Fruit fly (Drosophila melanogaster): Measurements from ENCODE around the gene mTerf5.

mTerf5 gene

DNA sequence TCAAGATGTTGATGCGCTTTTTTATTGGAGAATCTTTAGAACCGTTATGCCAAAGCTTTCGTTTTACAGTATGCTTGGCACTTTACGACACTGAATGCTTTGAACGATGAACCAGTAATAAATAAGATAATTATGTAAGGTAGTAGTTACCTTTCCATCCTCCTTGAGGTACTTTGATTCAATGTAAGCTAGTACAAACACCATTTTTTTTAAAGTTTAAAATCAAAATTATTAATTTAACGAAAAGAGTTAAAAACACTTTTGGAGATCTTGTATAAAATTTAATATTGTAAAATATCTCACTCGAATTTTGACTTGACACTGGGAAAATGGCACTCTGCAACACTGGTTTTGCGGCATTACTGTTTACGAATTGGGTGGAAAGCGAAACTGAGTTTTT is 38.1 kb downstream of the mTerf5 start, which contains the start of the genes Arp5 and CG7208 (continued):
- TF ChIP-seq CG8089 (GFP tag; optimal IDR thresholded peaks at IDR 0.05) (no peak), Sry-β (GFP tag; optimal IDR thresholded peaks at IDR 0.05) (peak; percentile 73), CG14050 (GFP tag; IDR thresholded peaks at IDR 0.05) (0 out of 3 replicates have a peak, but pooled peaks have one; percentile 13), C15 (GFP tag; IDR thresholded peaks at IDR 0.05) (no peak), CG11504 (tag; optimal IDR thresholded peaks at IDR 0.05) (no peak), pum (GFP tag; optimal IDR thresholded peaks at IDR 0.05) (peak; percentile 48), BtbVII (GFP tag; optimal IDR thresholded peaks at IDR 0.05) (no peak), psq (GFP tag; optimal IDR thresholded peaks at IDR 0.05) (peak; percentile 91), Spps (tag; optimal IDR thresholded peaks at IDR 0.05) (peak; percentile 29), D (optimal IDR thresholded peaks at IDR 0.05) (no peak), D (GFP tag; optimal IDR thresholded peaks at IDR 0.05) (no peak), CG2678 (tag; optimal IDR thresholded peaks at IDR 0.05) (no peak), CG14710 (tag; optimal IDR thresholded peaks at IDR 0.05) (peak; percentile 86), Sox102F (GFP tag; optimal IDR thresholded peaks at IDR 0.05) (no peak), Hr3 (GFP tag; optimal IDR thresholded peaks at IDR 0.05) (peak; percentile 75), CG31441 (GFP tag; IDR thresholded peaks at IDR 0.05) (peak; percentile 73), CG16815 (GFP tag; optimal IDR thresholded peaks at IDR 0.05) (peak; percentile 55), Dad (GFP tag; optimal IDR thresholded peaks at IDR 0.05) (peak; percentile 36), CG10431 (GFP tag; optimal IDR thresholded peaks at IDR 0.05) (no peak), CG7556 (GFP tag; optimal IDR thresholded peaks at IDR 0.05) (peak; percentile 60), CG10979 (tag; optimal IDR thresholded peaks at IDR 0.05) (peak; percentile 53), Doc2 (GFP tag; IDR thresholded peaks at IDR 0.05) (no peak), CG9932 (GFP tag; IDR thresholded peaks at IDR 0.05) (peak; percentile 88), CG13287 (GFP tag; IDR thresholded peaks at IDR 0.05; ENCODE audit: partially characterized antibody) (peak; percentile 59), exex (tag; optimal IDR thresholded peaks at IDR 0.05) (no peak), CG7963 (GFP tag; IDR thresholded peaks at IDR 0.05; ENCODE audit: partially characterized antibody) (no peak), nom (GFP tag; optimal IDR thresholded peaks at IDR 0.05) (no peak), hth (optimal IDR thresholded peaks at IDR 0.05) (no peak), gsb (GFP tag; IDR thresholded peaks at IDR 0.05) (0 out of 2 replicates have a peak, but pooled peaks have one; percentile 8), Lpt (GFP tag; optimal IDR thresholded peaks at IDR 0.05) (no peak), CG11398 (GFP tag; optimal IDR thresholded peaks at IDR 0.05) (no peak), kay (GFP tag; optimal IDR thresholded peaks at IDR 0.05) (peak; percentile 43), CG14667 (GFP tag; IDR thresholded peaks at IDR 0.05) (no peak; the same call in 1 of the 2 replicates), bigmax (GFP tag; optimal IDR thresholded peaks at IDR 0.05) (no peak), CG6175 (GFP tag; IDR thresholded peaks at IDR 0.05) (no peak), CG15011 (GFP tag; optimal IDR thresholded peaks at IDR 0.05) (no peak), CG5180 (GFP tag; optimal IDR thresholded peaks at IDR 0.05) (no peak), CG7786 (GFP tag; optimal IDR thresholded peaks at IDR 0.05) (peak; percentile 58), CG4282 (GFP tag; optimal IDR thresholded peaks at IDR 0.05) (no peak), pita (GFP tag; optimal IDR thresholded peaks at IDR 0.05) (no peak), dimm (GFP tag; IDR thresholded peaks at IDR 0.05) (no peak), CG7271 (tag; optimal IDR thresholded peaks at IDR 0.05) (no peak), fd64A (GFP tag; optimal IDR thresholded peaks at IDR 0.05) (no peak), zfh2 (GFP tag; optimal IDR thresholded peaks at IDR 0.05) (peak; percentile 63), org-1 (GFP tag; optimal IDR thresholded peaks at IDR 0.05) (no peak), sim (GFP tag; IDR thresholded peaks at IDR 0.05) (no peak), B-H2 (GFP tag; optimal IDR thresholded peaks at IDR 0.05) (peak; percentile 71), tin (GFP tag; optimal IDR thresholded peaks at IDR 0.05) (peak; percentile 71), Aef1 (GFP tag; IDR thresholded peaks at IDR 0.05) (peak; percentile 44), run (tag; optimal IDR thresholded peaks at IDR 0.05) (no peak), stwl (tag; optimal IDR thresholded peaks at IDR 0.05) (peak; percentile 95), phol (tag; optimal IDR thresholded peaks at IDR 0.05) (peak; percentile 81)
